ENCODE assay signal across 1 fruit fly cellular context in the genomic region with DNA sequence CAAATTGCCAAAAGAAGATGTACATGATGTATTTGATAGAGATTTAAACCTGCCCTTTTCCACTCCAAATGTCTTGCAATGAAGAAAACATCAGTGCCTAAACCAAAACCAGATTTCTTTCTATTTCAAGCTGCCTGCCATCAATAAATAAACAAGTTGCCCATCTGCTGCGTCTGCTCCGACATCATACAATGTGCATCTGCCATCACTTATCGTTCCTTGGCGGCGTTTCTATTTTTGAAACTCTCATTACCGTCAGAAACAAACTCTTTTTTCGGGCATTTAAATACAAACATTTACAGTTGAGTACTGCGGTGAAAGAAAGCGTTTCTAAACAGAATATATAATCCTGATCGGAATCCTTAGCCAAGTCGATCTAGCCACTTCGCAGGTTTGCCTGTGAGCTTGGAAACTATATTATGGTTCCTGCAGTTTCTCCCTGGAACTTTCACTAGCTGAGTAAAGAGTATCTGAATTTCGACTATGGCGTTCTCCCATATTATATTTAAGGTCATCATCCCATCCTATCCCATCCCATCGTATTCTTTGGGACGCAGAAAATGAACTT.
A peak's percentile ranks its signal among the peaks of the same experiment; 100 is the strongest.
TF ChIP-seq lines count a peak whose summit lies in the region.

No protein-coding gene starts in this region.

TF ChIP-seq in whole organism, embryonic, 481 proteins besides CTCF, POLR2A, EP300 and RAD21 (continued from another document and continues in another):
- peak; percentile 6 for TF ChIP-seq CG1602 (GFP tag; optimal IDR thresholded peaks at IDR 0.05; lab: Kevin White, UChicago)
- peak; percentile 72 for TF ChIP-seq CG2712 (tag; optimal IDR thresholded peaks at IDR 0.05; lab: Kevin White, UChicago)
- no peak for TF ChIP-seq CG7357 (GFP tag; IDR thresholded peaks at IDR 0.05; lab: Robert Waterston, UW)
- TF ChIP-seq CG13424 (tag; optimal IDR thresholded peaks at IDR 0.05; lab: Kevin White, UChicago), result peak; percentile 28
- 0 out of 2 replicates have a peak, but pooled peaks have one; percentile 8 for TF ChIP-seq ssp (GFP tag; IDR thresholded peaks at IDR 0.05; lab: Robert Waterston, UW)
- TF ChIP-seq Awh (GFP tag; IDR thresholded peaks at IDR 0.05; lab: Robert Waterston, UW), result no peak
- TF ChIP-seq CG4328 (GFP tag; optimal IDR thresholded peaks at IDR 0.05; lab: Kevin White, UChicago), result no peak
- no peak for TF ChIP-seq shn (GFP tag; optimal IDR thresholded peaks at IDR 0.05; lab: Kevin White, UChicago)
- TF ChIP-seq CG31365 (tag; optimal IDR thresholded peaks at IDR 0.05; lab: Kevin White, UChicago), result no peak
- peak in 1 of 2 experiments; percentile 31 for TF ChIP-seq Pdp1 (GFP tag; optimal IDR thresholded peaks at IDR 0.05; lab: Kevin White, UChicago)
- TF ChIP-seq Antp (GFP tag; optimal IDR thresholded peaks at IDR 0.05; lab: Kevin White, UChicago), result no peak
- TF ChIP-seq zen (tag; optimal IDR thresholded peaks at IDR 0.05; lab: Kevin White, UChicago), result no peak
- no peak for TF ChIP-seq Fer2 (tag; optimal IDR thresholded peaks at IDR 0.05; lab: Kevin White, UChicago)
- peak; percentile 36 for TF ChIP-seq trem (tag; optimal IDR thresholded peaks at IDR 0.05; lab: Kevin White, UChicago)
- TF ChIP-seq CG4424 (GFP tag; optimal IDR thresholded peaks at IDR 0.05; lab: Kevin White, UChicago), result peak; percentile 50
- TF ChIP-seq CG11504 (tag; optimal IDR thresholded peaks at IDR 0.05; lab: Kevin White, UChicago), result peak; percentile 40
- TF ChIP-seq grn (GFP tag; optimal IDR thresholded peaks at IDR 0.05; lab: Kevin White, UChicago), result no peak
- no peak for TF ChIP-seq CG9817 (tag; optimal IDR thresholded peaks at IDR 0.05; lab: Kevin White, UChicago)
- TF ChIP-seq exex (tag; optimal IDR thresholded peaks at IDR 0.05; lab: Kevin White, UChicago), result no peak
- peak; percentile 31 for TF ChIP-seq CG8944 (GFP tag; optimal IDR thresholded peaks at IDR 0.05; lab: Kevin White, UChicago)
- no peak for TF ChIP-seq CG7963 (GFP tag; IDR thresholded peaks at IDR 0.05; lab: Robert Waterston, UW; ENCODE audit: partially characterized antibody)
- TF ChIP-seq CG4617 (GFP tag; optimal IDR thresholded peaks at IDR 0.05; lab: Kevin White, UChicago; ENCODE audit: borderline replicate concordance), result no peak
- no peak for TF ChIP-seq Mrtf (GFP tag; IDR thresholded peaks at IDR 0.05; lab: Robert Waterston, UW)
- TF ChIP-seq sima (GFP tag; optimal IDR thresholded peaks at IDR 0.05; lab: Kevin White, UChicago), result no peak
- peak; percentile 32; the same call in 2 of the 3 replicates for TF ChIP-seq row (GFP tag; IDR thresholded peaks at IDR 0.05; lab: Robert Waterston, UW)
- peak; percentile 15 for TF ChIP-seq PHDP (tag; optimal IDR thresholded peaks at IDR 0.05; lab: Kevin White, UChicago)
- TF ChIP-seq CG11456 (GFP tag; IDR thresholded peaks at IDR 0.05; lab: Robert Waterston, UW), result no peak
- TF ChIP-seq CG10431 (GFP tag; optimal IDR thresholded peaks at IDR 0.05; lab: Kevin White, UChicago), result no peak
- no peak for TF ChIP-seq zen2 (GFP tag; IDR thresholded peaks at IDR 0.05; lab: Robert Waterston, UW; ENCODE audit: partially characterized antibody)
- TF ChIP-seq CG1529 (GFP tag; optimal IDR thresholded peaks at IDR 0.05; lab: Kevin White, UChicago), result peak; percentile 16
- no peak for TF ChIP-seq ems (GFP tag; optimal IDR thresholded peaks at IDR 0.05; lab: Kevin White, UChicago)
- TF ChIP-seq CG33557 (GFP tag; optimal IDR thresholded peaks at IDR 0.05; lab: Kevin White, UChicago), result peak; percentile 37
- no peak for TF ChIP-seq CG4854 (GFP tag; optimal IDR thresholded peaks at IDR 0.05; lab: Kevin White, UChicago)
- no peak for TF ChIP-seq CG17802 (tag; optimal IDR thresholded peaks at IDR 0.05; lab: Kevin White, UChicago)
- TF ChIP-seq Rfx (GFP tag; IDR thresholded peaks at IDR 0.05; lab: Robert Waterston, UW), result no peak
- TF ChIP-seq bcd (GFP tag; optimal IDR thresholded peaks at IDR 0.05; lab: Kevin White, UChicago), result peak; percentile 2
- TF ChIP-seq Sry-β (GFP tag; optimal IDR thresholded peaks at IDR 0.05; lab: Kevin White, UChicago), result no peak
- TF ChIP-seq CG3838 (GFP tag; optimal IDR thresholded peaks at IDR 0.05; lab: Kevin White, UChicago), result no peak
- no peak for TF ChIP-seq peb (GFP tag; IDR thresholded peaks at IDR 0.05; lab: Robert Waterston, UW)
- TF ChIP-seq CG4820 (GFP tag; optimal IDR thresholded peaks at IDR 0.05; lab: Kevin White, UChicago), result peak; percentile 27
- peak; percentile 31 for TF ChIP-seq CG2875 (GFP tag; optimal IDR thresholded peaks at IDR 0.05; lab: Kevin White, UChicago)
- no peak for TF ChIP-seq GATAe (GFP tag; conservative IDR thresholded peaks at IDR 0.05; lab: Robert Waterston, UW)
- TF ChIP-seq CG17568 (GFP tag; optimal IDR thresholded peaks at IDR 0.05; lab: Kevin White, UChicago), result no peak
- no peak for TF ChIP-seq lilli (GFP tag; optimal IDR thresholded peaks at IDR 0.05; lab: Kevin White, UChicago)
- no peak for TF ChIP-seq CG8290 (GFP tag; optimal IDR thresholded peaks at IDR 0.05; lab: Kevin White, UChicago)
- no peak for TF ChIP-seq CG8290 (tag; optimal IDR thresholded peaks at IDR 0.05; lab: Kevin White, UChicago)
- TF ChIP-seq CG18476 (GFP tag; optimal IDR thresholded peaks at IDR 0.05; lab: Kevin White, UChicago), result no peak
- TF ChIP-seq CG2116 (GFP tag; optimal IDR thresholded peaks at IDR 0.05; lab: Kevin White, UChicago), result no peak
- peak; percentile 42 for TF ChIP-seq Med (GFP tag; lab: Kevin White, UChicago)
- TF ChIP-seq Lpt (GFP tag; optimal IDR thresholded peaks at IDR 0.05; lab: Kevin White, UChicago), result no peak
- TF ChIP-seq en (GFP tag; optimal IDR thresholded peaks at IDR 0.05; lab: Kevin White, UChicago), result no peak
- peak; percentile 21 for TF ChIP-seq dmrt99B (tag; optimal IDR thresholded peaks at IDR 0.05; lab: Kevin White, UChicago)
- no peak for TF ChIP-seq sim (GFP tag; IDR thresholded peaks at IDR 0.05; lab: Robert Waterston, UW)
- 0 out of 4 replicates have a peak, but pooled peaks have one; percentile 63 for TF ChIP-seq chinmo (GFP tag; IDR thresholded peaks at IDR 0.05; lab: Robert Waterston, UW; ENCODE audit: partially characterized antibody)
- no peak for TF ChIP-seq CG12659 (GFP tag; optimal IDR thresholded peaks at IDR 0.05; lab: Kevin White, UChicago)
- no peak for TF ChIP-seq corto (GFP tag; optimal IDR thresholded peaks at IDR 0.05; lab: Kevin White, UChicago)
- no peak for TF ChIP-seq mld (GFP tag; IDR thresholded peaks at IDR 0.05; lab: Robert Waterston, UW; ENCODE audit: partially characterized antibody)
- TF ChIP-seq caup (GFP tag; optimal IDR thresholded peaks at IDR 0.05; lab: Kevin White, UChicago; ENCODE audit: severe bottlenecking), result no peak
- peak; percentile 71 for TF ChIP-seq nmo (GFP tag; optimal IDR thresholded peaks at IDR 0.05; lab: Kevin White, UChicago)
- no peak for TF ChIP-seq CG15073 (GFP tag; optimal IDR thresholded peaks at IDR 0.05; lab: Kevin White, UChicago)
- TF ChIP-seq Chrac-16 (GFP tag; optimal IDR thresholded peaks at IDR 0.05; lab: Kevin White, UChicago), result peak; percentile 47
- no peak for TF ChIP-seq tio (GFP tag; optimal IDR thresholded peaks at IDR 0.05; lab: Kevin White, UChicago)
- no peak for TF ChIP-seq CG5180 (GFP tag; optimal IDR thresholded peaks at IDR 0.05; lab: Kevin White, UChicago)
- no peak for TF ChIP-seq lov (optimal IDR thresholded peaks at IDR 0.05; lab: Kevin White, UChicago)
- TF ChIP-seq lov (GFP tag; IDR thresholded peaks at IDR 0.05; lab: Robert Waterston, UW), result no peak
- TF ChIP-seq CG12744 (GFP tag; optimal IDR thresholded peaks at IDR 0.05; lab: Kevin White, UChicago), result no peak
- peak in 1 of 2 experiments; percentile 29 for TF ChIP-seq Hr78 (GFP tag; optimal IDR thresholded peaks at IDR 0.05; lab: Kevin White, UChicago)
- TF ChIP-seq HLH3B (GFP tag; IDR thresholded peaks at IDR 0.05; lab: Robert Waterston, UW), result no peak
- no peak for TF ChIP-seq cas (GFP tag; IDR thresholded peaks at IDR 0.05; lab: Robert Waterston, UW)
- peak; percentile 16 for TF ChIP-seq Xbp1 (GFP tag; optimal IDR thresholded peaks at IDR 0.05; lab: Kevin White, UChicago)
- TF ChIP-seq CG8359 (GFP tag; optimal IDR thresholded peaks at IDR 0.05; lab: Kevin White, UChicago; ENCODE audit: borderline replicate concordance), result no peak
- no peak for TF ChIP-seq Hsf (GFP tag; optimal IDR thresholded peaks at IDR 0.05; lab: Kevin White, UChicago)
- TF ChIP-seq eyg (GFP tag; optimal IDR thresholded peaks at IDR 0.05; lab: Kevin White, UChicago), result no peak
- TF ChIP-seq sens (GFP tag; lab: Kevin White, UChicago), result peak; percentile 91
- no peak for TF ChIP-seq ase (GFP tag; IDR thresholded peaks at IDR 0.05; lab: Robert Waterston, UW)
- no peak for TF ChIP-seq gcm (GFP tag; optimal IDR thresholded peaks at IDR 0.05; lab: Kevin White, UChicago)
- TF ChIP-seq klu (GFP tag; IDR thresholded peaks at IDR 0.05; lab: Robert Waterston, UW), result no peak
- peak; percentile 37 for TF ChIP-seq Spps (tag; optimal IDR thresholded peaks at IDR 0.05; lab: Kevin White, UChicago)
- TF ChIP-seq Oli (tag; optimal IDR thresholded peaks at IDR 0.05; lab: Kevin White, UChicago), result peak; percentile 39
- TF ChIP-seq Atf6 (GFP tag; IDR thresholded peaks at IDR 0.05; lab: Robert Waterston, UW), result no peak
- TF ChIP-seq crp (GFP tag; optimal IDR thresholded peaks at IDR 0.05; lab: Kevin White, UChicago), result no peak
- peak; percentile 28 for TF ChIP-seq CG9727 (GFP tag; optimal IDR thresholded peaks at IDR 0.05; lab: Kevin White, UChicago)
- TF ChIP-seq slp2 (GFP tag; optimal IDR thresholded peaks at IDR 0.05; lab: Kevin White, UChicago), result no peak
- TF ChIP-seq gsb-n (tag; optimal IDR thresholded peaks at IDR 0.05; lab: Kevin White, UChicago), result no peak
- TF ChIP-seq CG15601 (tag; optimal IDR thresholded peaks at IDR 0.05; lab: Kevin White, UChicago), result peak; percentile 54
- no peak for TF ChIP-seq lab (GFP tag; optimal IDR thresholded peaks at IDR 0.05; lab: Kevin White, UChicago)
- TF ChIP-seq cad (GFP tag; optimal IDR thresholded peaks at IDR 0.05; lab: Kevin White, UChicago), result no peak
- peak; percentile 3 for TF ChIP-seq CG18764 (GFP tag; optimal IDR thresholded peaks at IDR 0.05; lab: Kevin White, UChicago)
- no peak for TF ChIP-seq sug (tag; optimal IDR thresholded peaks at IDR 0.05; lab: Kevin White, UChicago)
- TF ChIP-seq CG6254 (GFP tag; optimal IDR thresholded peaks at IDR 0.05; lab: Kevin White, UChicago), result peak; percentile 21
- no peak for TF ChIP-seq CG13287 (GFP tag; IDR thresholded peaks at IDR 0.05; lab: Robert Waterston, UW; ENCODE audit: partially characterized antibody)
- TF ChIP-seq CG3847 (GFP tag; IDR thresholded peaks at IDR 0.05; lab: Robert Waterston, UW), result no peak
- TF ChIP-seq repo (GFP tag; optimal IDR thresholded peaks at IDR 0.05; lab: Kevin White, UChicago), result no peak
- no peak for TF ChIP-seq prd (optimal IDR thresholded peaks at IDR 0.05; lab: Kevin White, UChicago)
- 0 out of 3 replicates have a peak, but pooled peaks have one; percentile 20 for TF ChIP-seq prd (GFP tag; IDR thresholded peaks at IDR 0.05; lab: Robert Waterston, UW)
- no peak for TF ChIP-seq tx (GFP tag; optimal IDR thresholded peaks at IDR 0.05; lab: Kevin White, UChicago)
- no peak for TF ChIP-seq emc (GFP tag; optimal IDR thresholded peaks at IDR 0.05; lab: Kevin White, UChicago)
- TF ChIP-seq CG32772 (GFP tag; IDR thresholded peaks at IDR 0.05; lab: Robert Waterston, UW), result 0 out of 2 replicates have a peak, but pooled peaks have one; percentile 19
- TF ChIP-seq CG7928 (GFP tag; optimal IDR thresholded peaks at IDR 0.05; lab: Kevin White, UChicago), result no peak
- no peak for TF ChIP-seq bowl (GFP tag; IDR thresholded peaks at IDR 0.05; lab: Robert Waterston, UW)
- peak; percentile 21; the same call in 1 of the 2 replicates for TF ChIP-seq vvl (GFP tag; IDR thresholded peaks at IDR 0.05; lab: Robert Waterston, UW)
- TF ChIP-seq CG4404 (GFP tag; IDR thresholded peaks at IDR 0.05; lab: Robert Waterston, UW), result no peak
- no peak for TF ChIP-seq MBD-R2 (GFP tag; IDR thresholded peaks at IDR 0.05; lab: Robert Waterston, UW)
- peak; percentile 13 for TF ChIP-seq CG1233 (GFP tag; optimal IDR thresholded peaks at IDR 0.05; lab: Kevin White, UChicago)
- TF ChIP-seq CG1647 (GFP tag; optimal IDR thresholded peaks at IDR 0.05; lab: Kevin White, UChicago), result peak; percentile 19
- no peak for TF ChIP-seq ash1 (GFP tag; optimal IDR thresholded peaks at IDR 0.05; lab: Kevin White, UChicago)
- TF ChIP-seq Aef1 (GFP tag; IDR thresholded peaks at IDR 0.05; lab: Robert Waterston, UW), result no peak
- no peak for TF ChIP-seq CG10147 (GFP tag; optimal IDR thresholded peaks at IDR 0.05; lab: Kevin White, UChicago)
- no peak for TF ChIP-seq amos (GFP tag; IDR thresholded peaks at IDR 0.05; lab: Robert Waterston, UW; ENCODE audit: partially characterized antibody)
- TF ChIP-seq lmd (GFP tag; IDR thresholded peaks at IDR 0.05; lab: Robert Waterston, UW), result peak; percentile 14; the same call in 1 of the 2 replicates
- TF ChIP-seq CG10267 (tag; optimal IDR thresholded peaks at IDR 0.05; lab: Kevin White, UChicago), result peak; percentile 39
- TF ChIP-seq Max (GFP tag; optimal IDR thresholded peaks at IDR 0.05; lab: Kevin White, UChicago), result no peak
- TF ChIP-seq HmgD (GFP tag; optimal IDR thresholded peaks at IDR 0.05; lab: Kevin White, UChicago), result no peak
- TF ChIP-seq CG17829 (tag; optimal IDR thresholded peaks at IDR 0.05; lab: Kevin White, UChicago), result peak; percentile 50
- TF ChIP-seq CG7745 (tag; optimal IDR thresholded peaks at IDR 0.05; lab: Kevin White, UChicago), result no peak
- no peak for TF ChIP-seq CG14965 (GFP tag; optimal IDR thresholded peaks at IDR 0.05; lab: Kevin White, UChicago; ENCODE audit: borderline replicate concordance)
- TF ChIP-seq Gsc (GFP tag; IDR thresholded peaks at IDR 0.05; lab: Robert Waterston, UW), result no peak
- no peak for TF ChIP-seq wek (GFP tag; optimal IDR thresholded peaks at IDR 0.05; lab: Kevin White, UChicago)
- no peak for TF ChIP-seq CG6654 (GFP tag; optimal IDR thresholded peaks at IDR 0.05; lab: Kevin White, UChicago)
- TF ChIP-seq Ets97D (GFP tag; optimal IDR thresholded peaks at IDR 0.05; lab: Kevin White, UChicago), result no peak
- peak; percentile 70 for TF ChIP-seq CG18262 (tag; optimal IDR thresholded peaks at IDR 0.05; lab: Kevin White, UChicago)
- no peak for TF ChIP-seq CG3726 (GFP tag; IDR thresholded peaks at IDR 0.05; lab: Robert Waterston, UW)
- peak; percentile 23 for TF ChIP-seq CG12219 (GFP tag; optimal IDR thresholded peaks at IDR 0.05; lab: Kevin White, UChicago)
- TF ChIP-seq ind (GFP tag; optimal IDR thresholded peaks at IDR 0.05; lab: Kevin White, UChicago), result no peak
- TF ChIP-seq Camta (GFP tag; optimal IDR thresholded peaks at IDR 0.05; lab: Kevin White, UChicago), result peak; percentile 6
- no peak for TF ChIP-seq eve (GFP tag; optimal IDR thresholded peaks at IDR 0.05; lab: Kevin White, UChicago)
- TF ChIP-seq Asciz (GFP tag; optimal IDR thresholded peaks at IDR 0.05; lab: Kevin White, UChicago), result peak; percentile 18
- TF ChIP-seq lola (GFP tag; optimal IDR thresholded peaks at IDR 0.05; lab: Kevin White, UChicago), result peak in 1 of 3 experiments; percentile 71
